3 fruit fly cellular contexts compared by ENCODE assay signal in the genomic region with DNA sequence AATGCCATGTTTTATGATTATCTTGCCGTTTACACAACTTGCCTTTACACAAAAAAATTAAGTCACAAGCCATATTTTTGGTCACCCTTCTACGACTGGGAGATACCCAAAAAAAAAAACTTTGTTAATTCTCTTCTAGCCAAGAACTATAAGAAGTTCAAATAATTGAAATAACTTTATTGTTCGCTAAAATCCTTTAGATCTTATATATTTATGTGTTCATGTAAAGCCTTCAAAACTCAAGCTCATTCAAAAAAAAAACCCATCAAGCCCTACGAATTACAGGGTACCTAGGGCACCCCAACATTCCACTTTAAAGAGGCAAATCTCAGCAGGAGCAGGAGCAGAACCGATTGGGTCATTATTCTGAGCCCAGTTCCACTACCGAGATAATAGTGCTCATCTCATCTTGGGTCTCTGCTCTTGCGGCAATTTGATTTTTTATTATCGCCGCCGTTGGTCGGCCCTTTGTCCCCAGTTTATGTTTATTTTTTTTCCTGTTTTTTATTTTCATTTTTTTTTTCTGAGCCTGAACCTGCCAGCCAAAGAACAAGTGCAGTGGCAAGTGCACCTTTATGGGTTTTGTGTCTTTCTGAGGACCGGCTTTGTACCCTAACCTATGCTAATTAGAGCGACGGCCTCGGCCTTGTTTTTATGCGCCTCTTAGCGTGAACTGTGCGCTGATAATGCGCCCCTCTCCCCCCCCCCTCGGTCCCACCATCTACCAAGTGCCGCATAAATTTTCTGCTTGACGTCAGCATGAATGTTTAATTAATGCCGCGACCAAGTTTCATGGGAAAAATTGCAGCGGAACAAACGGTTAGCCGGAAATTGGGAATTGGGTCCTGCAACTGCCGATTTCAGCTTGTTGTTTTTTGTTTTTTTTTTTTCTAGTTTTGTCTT.
TF ChIP-seq lines count a peak whose summit lies in the region.

No protein-coding gene starts in this region.

- TF ChIP-seq CTCF in whole organism, embryonic (GFP tag; optimal IDR thresholded peaks at IDR 0.05; lab: Kevin White, UChicago) = no peak

TF ChIP-seq in whole organism, embryonic, 481 proteins besides CTCF, POLR2A, EP300 and RAD21 (continues in another document):
- TF ChIP-seq ab (GFP tag; optimal IDR thresholded peaks at IDR 0.05; lab: Kevin White, UChicago) = no peak
- TF ChIP-seq CG5180 (GFP tag; optimal IDR thresholded peaks at IDR 0.05; lab: Kevin White, UChicago) = no peak
- no peak for TF ChIP-seq Taf1 (GFP tag; IDR thresholded peaks at IDR 0.05; lab: Robert Waterston, UW)
- no peak for TF ChIP-seq grau (tag; optimal IDR thresholded peaks at IDR 0.05; lab: Kevin White, UChicago)
- TF ChIP-seq aop (GFP tag; IDR thresholded peaks at IDR 0.05; lab: Robert Waterston, UW) = no peak
- no peak for TF ChIP-seq stc (GFP tag; IDR thresholded peaks at IDR 0.05; lab: Robert Waterston, UW)
- TF ChIP-seq dm (GFP tag; optimal IDR thresholded peaks at IDR 0.05; lab: Kevin White, UChicago) = no peak
- TF ChIP-seq Sox102F (GFP tag; optimal IDR thresholded peaks at IDR 0.05; lab: Kevin White, UChicago) = no peak
- no peak for TF ChIP-seq CG8281 (tag; optimal IDR thresholded peaks at IDR 0.05; lab: Kevin White, UChicago)
- TF ChIP-seq sqz (GFP tag; optimal IDR thresholded peaks at IDR 0.05; lab: Kevin White, UChicago) = peak; percentile 47
- TF ChIP-seq CG9876 (GFP tag; optimal IDR thresholded peaks at IDR 0.05; lab: Kevin White, UChicago) = no peak
- no peak for TF ChIP-seq emc (GFP tag; optimal IDR thresholded peaks at IDR 0.05; lab: Kevin White, UChicago)
- TF ChIP-seq eyg (GFP tag; optimal IDR thresholded peaks at IDR 0.05; lab: Kevin White, UChicago) = no peak
- TF ChIP-seq Rfx (GFP tag; IDR thresholded peaks at IDR 0.05; lab: Robert Waterston, UW) = no peak
- no peak for TF ChIP-seq Ptx1 (GFP tag; IDR thresholded peaks at IDR 0.05; lab: Robert Waterston, UW)
- no peak for TF ChIP-seq oc (tag; optimal IDR thresholded peaks at IDR 0.05; lab: Kevin White, UChicago)
- peak; percentile 52 for TF ChIP-seq sens (GFP tag; lab: Kevin White, UChicago)
- TF ChIP-seq HHEX (GFP tag; optimal IDR thresholded peaks at IDR 0.05; lab: Kevin White, UChicago) = no peak
- TF ChIP-seq Drgx (GFP tag; IDR thresholded peaks at IDR 0.05; lab: Robert Waterston, UW) = no peak
- TF ChIP-seq sim (GFP tag; IDR thresholded peaks at IDR 0.05; lab: Robert Waterston, UW) = no peak
- no peak for TF ChIP-seq so (GFP tag; IDR thresholded peaks at IDR 0.05; lab: Robert Waterston, UW)
- no peak for TF ChIP-seq Jarid2 (GFP tag; optimal IDR thresholded peaks at IDR 0.05; lab: Kevin White, UChicago)
- no peak for TF ChIP-seq Aef1 (GFP tag; IDR thresholded peaks at IDR 0.05; lab: Robert Waterston, UW)
- TF ChIP-seq vvl (GFP tag; IDR thresholded peaks at IDR 0.05; lab: Robert Waterston, UW) = peak; percentile 86
- TF ChIP-seq Ravus (GFP tag; IDR thresholded peaks at IDR 0.05; lab: Robert Waterston, UW) = no peak
- TF ChIP-seq D19B (GFP tag; optimal IDR thresholded peaks at IDR 0.05; lab: Kevin White, UChicago) = peak; percentile 35
- no peak for TF ChIP-seq CG13296 (GFP tag; optimal IDR thresholded peaks at IDR 0.05; lab: Kevin White, UChicago)
- no peak for TF ChIP-seq Bteb2 (GFP tag; optimal IDR thresholded peaks at IDR 0.05; lab: Kevin White, UChicago)
- no peak for TF ChIP-seq unc-4 (GFP tag; IDR thresholded peaks at IDR 0.05; lab: Robert Waterston, UW; ENCODE audit: partially characterized antibody)

TF ChIP-seq in whole organism, prepupa, 60 proteins besides CTCF, POLR2A, EP300 and RAD21 (continues in another document):
- TF ChIP-seq CG6808 (GFP tag; optimal IDR thresholded peaks at IDR 0.05; lab: Kevin White, UChicago) (peak; percentile 44), Eip78C (GFP tag; lab: Kevin White, UChicago) (peak; percentile 70), CG8319 (GFP tag; optimal IDR thresholded peaks at IDR 0.05; lab: Kevin White, UChicago) (no peak), Eip75B (GFP tag; optimal IDR thresholded peaks at IDR 0.05; lab: Kevin White, UChicago) (peak; percentile 32), CG15336 (GFP tag; IDR thresholded peaks at IDR 0.05; lab: Robert Waterston, UW) (no peak), spab (GFP tag; optimal IDR thresholded peaks at IDR 0.05; lab: Kevin White, UChicago) (peak; percentile 0), net (GFP tag; optimal IDR thresholded peaks at IDR 0.05; lab: Kevin White, UChicago) (no peak), CG16779 (tag; optimal IDR thresholded peaks at IDR 0.05; lab: Kevin White, UChicago) (no peak), Sox14 (GFP tag; optimal IDR thresholded peaks at IDR 0.05; lab: Kevin White, UChicago) (peak; percentile 1), fd85E (GFP tag; optimal IDR thresholded peaks at IDR 0.05; lab: Kevin White, UChicago) (no peak), CG11294 (GFP tag; IDR thresholded peaks at IDR 0.05; lab: Robert Waterston, UW) (no peak), eg (GFP tag; IDR thresholded peaks at IDR 0.05; lab: Robert Waterston, UW) (no peak), Lpt (GFP tag; optimal IDR thresholded peaks at IDR 0.05; lab: Kevin White, UChicago) (no peak), fd59A (GFP tag; optimal IDR thresholded peaks at IDR 0.05; lab: Kevin White, UChicago) (no peak), CG6163 (GFP tag; IDR thresholded peaks at IDR 0.05; lab: Robert Waterston, UW) (peak; percentile 17; the same call in 1 of the 3 replicates), dsx (GFP tag; optimal IDR thresholded peaks at IDR 0.05; lab: Kevin White, UChicago; ENCODE audit: poor library complexity, severe bottlenecking) (no peak), CG4318 (GFP tag; optimal IDR thresholded peaks at IDR 0.05; lab: Kevin White, UChicago) (no peak), acj6 (GFP tag; optimal IDR thresholded peaks at IDR 0.05; lab: Kevin White, UChicago) (peak; percentile 42), dac (GFP tag; optimal IDR thresholded peaks at IDR 0.05; lab: Kevin White, UChicago) (no peak), Ets96B (tag; optimal IDR thresholded peaks at IDR 0.05; lab: Kevin White, UChicago) (no peak), esn (GFP tag; optimal IDR thresholded peaks at IDR 0.05; lab: Kevin White, UChicago) (peak; percentile 44), achi (GFP tag; optimal IDR thresholded peaks at IDR 0.05; lab: Kevin White, UChicago) (peak; percentile 1), CG11762 (GFP tag; optimal IDR thresholded peaks at IDR 0.05; lab: Kevin White, UChicago; ENCODE audit: insufficient read depth) (peak; percentile 4), OdsH (GFP tag; optimal IDR thresholded peaks at IDR 0.05; lab: Kevin White, UChicago) (no peak), CG10669 (GFP tag; optimal IDR thresholded peaks at IDR 0.05; lab: Kevin White, UChicago) (peak; percentile 42), CG6792 (GFP tag; optimal IDR thresholded peaks at IDR 0.05; lab: Kevin White, UChicago) (peak; percentile 30), CG31627 (GFP tag; optimal IDR thresholded peaks at IDR 0.05; lab: Kevin White, UChicago) (peak; percentile 31), CG11902 (GFP tag; optimal IDR thresholded peaks at IDR 0.05; lab: Kevin White, UChicago) (no peak), CG7368 (GFP tag; optimal IDR thresholded peaks at IDR 0.05; lab: Kevin White, UChicago) (no peak)

TF ChIP-seq in whole organism, pupa, 21 proteins besides CTCF, POLR2A, EP300 and RAD21:
- TF ChIP-seq Ets98B (GFP tag; IDR thresholded peaks at IDR 0.05; lab: Robert Waterston, UW) (no peak), CG8301 (tag; optimal IDR thresholded peaks at IDR 0.05; lab: Kevin White, UChicago) (no peak), CG17806 (tag; optimal IDR thresholded peaks at IDR 0.05; lab: Kevin White, UChicago) (peak; percentile 41), CG9948 (tag; optimal IDR thresholded peaks at IDR 0.05; lab: Kevin White, UChicago) (peak; percentile 42), CG15710 (tag; optimal IDR thresholded peaks at IDR 0.05; lab: Kevin White, UChicago) (peak; percentile 29), CG8159 (tag; optimal IDR thresholded peaks at IDR 0.05; lab: Kevin White, UChicago) (peak; percentile 69), CG10348 (GFP tag; IDR thresholded peaks at IDR 0.05; lab: Robert Waterston, UW) (no peak), CG13204 (GFP tag; optimal IDR thresholded peaks at IDR 0.05; lab: Kevin White, UChicago) (peak; percentile 16), EcR (GFP tag; optimal IDR thresholded peaks at IDR 0.05; lab: Kevin White, UChicago) (peak; percentile 55), gl (tag; optimal IDR thresholded peaks at IDR 0.05; lab: Kevin White, UChicago) (no peak)
